Worm (Caenorhabditis elegans): ENCODE measurements around the gene Y48G9A.11.

Gene Y48G9A.11

ce11 chrIII:2116797-2117196 is at the start of gene Y48G9A.11:
Gene Y48G9A.11 (minus strand): TSS chrIII:2116897.
- TF ChIP-seq nhr-77 (tag; optimal IDR thresholded peaks at IDR 0.05) (no peak), nhr-71 (tag; optimal IDR thresholded peaks at IDR 0.05) (no peak), elt-3 (tag; optimal IDR thresholded peaks at IDR 0.05) (no peak), sptf-1 (tag; optimal IDR thresholded peaks at IDR 0.05) (no peak), efl-1 (optimal IDR thresholded peaks at IDR 0.05) (no peak), efl-1 (GFP tag; optimal IDR thresholded peaks at IDR 0.05 in 1 of 2) (no peak), irx-1 (tag; optimal IDR thresholded peaks at IDR 0.05) (no peak), lir-3 (tag; optimal IDR thresholded peaks at IDR 0.05; ENCODE audit: poor library complexity) (no peak), lin-14 (GFP tag; optimal IDR thresholded peaks at IDR 0.05) (no peak), nhr-28 (tag; optimal IDR thresholded peaks at IDR 0.05) (no peak), hlh-4 (tag; optimal IDR thresholded peaks at IDR 0.05) (no peak), elt-2 (tag; optimal IDR thresholded peaks at IDR 0.05) (no peak), fos-1 (tag; optimal IDR thresholded peaks at IDR 0.05) (no peak), unc-62 (GFP tag; optimal IDR thresholded peaks at IDR 0.05) (no peak), lin-39 (tag; optimal IDR thresholded peaks at IDR 0.05) (no peak), nhr-20 (tag; optimal IDR thresholded peaks at IDR 0.05) (no peak), aly-2 (tag; optimal IDR thresholded peaks at IDR 0.05) (no peak)

- TF ChIP-seq nhr-20 (tag; optimal IDR thresholded peaks at IDR 0.05) (no peak), rnt-1 (tag; optimal IDR thresholded peaks at IDR 0.05) (no peak), ets-5 (GFP tag; IDR thresholded peaks at IDR 0.05) (no peak), ceh-88 (GFP tag; IDR thresholded peaks at IDR 0.05) (no peak), tbx-2 (tag; optimal IDR thresholded peaks at IDR 0.05) (no peak), nhr-11 (tag; optimal IDR thresholded peaks at IDR 0.05) (no peak), nhr-47 (tag; optimal IDR thresholded peaks at IDR 0.05) (no peak), C16A3.4 (tag; optimal IDR thresholded peaks at IDR 0.05) (no peak), Y116A8C.19 (tag; optimal IDR thresholded peaks at IDR 0.05; ENCODE audit: borderline replicate concordance) (no peak)
Measured at ce11 chrIII:2159152-2159551, 42.5 kb upstream of the Y48G9A.11 start.

ce11 chrIII:2151480-2151995 is 34.8 kb upstream of the Y48G9A.11 start, which contains the start of gene gcn-1:
Gene gcn-1 (plus strand): TSS chrIII:2151945.
- TF ChIP-seq C34B4.2 (tag; optimal IDR thresholded peaks at IDR 0.05) = no peak
- no peak for TF ChIP-seq fkh-4 (tag; optimal IDR thresholded peaks at IDR 0.05; ENCODE audit: borderline replicate concordance)
- no peak for TF ChIP-seq grh-1 (GFP tag; IDR thresholded peaks at IDR 0.05)
- peak; percentile 71 for TF ChIP-seq irx-1 (tag; optimal IDR thresholded peaks at IDR 0.05)
- TF ChIP-seq tbx-2 (tag; optimal IDR thresholded peaks at IDR 0.05) = peak; percentile 96
- TF ChIP-seq lin-13 (GFP tag; optimal IDR thresholded peaks at IDR 0.05) = peak; percentile 61
- TF ChIP-seq fos-1 (tag; optimal IDR thresholded peaks at IDR 0.05) = peak; percentile 29
- no peak for TF ChIP-seq unc-98 (GFP tag; IDR thresholded peaks at IDR 0.05)
- peak; percentile 56 for TF ChIP-seq C16A3.4 (tag; optimal IDR thresholded peaks at IDR 0.05)
- peak; percentile 42 for TF ChIP-seq lin-15B (tag; optimal IDR thresholded peaks at IDR 0.05)
- TF ChIP-seq lir-3 (tag; optimal IDR thresholded peaks at IDR 0.05; ENCODE audit: poor library complexity) = no peak
- peak; percentile 65 for TF ChIP-seq skn-1 (tag; optimal IDR thresholded peaks at IDR 0.05)
- no peak for TF ChIP-seq ceh-90 (tag; optimal IDR thresholded peaks at IDR 0.05)
- no peak for TF ChIP-seq unc-30 (tag; optimal IDR thresholded peaks at IDR 0.05)
- no peak for TF ChIP-seq pqm-1 (tag; optimal IDR thresholded peaks at IDR 0.05)
- no peak for TF ChIP-seq nhr-77 (tag; optimal IDR thresholded peaks at IDR 0.05)
- TF ChIP-seq sup-37 (GFP tag; optimal IDR thresholded peaks at IDR 0.05) = no peak
- peak; percentile 16 for TF ChIP-seq nhr-85 (tag)
- TF ChIP-seq mab-9 (GFP tag; IDR thresholded peaks at IDR 0.05) = peak; percentile 97
- TF ChIP-seq hpl-2 (GFP tag; optimal IDR thresholded peaks at IDR 0.05) = no peak
- no peak for TF ChIP-seq tlp-1 (tag; optimal IDR thresholded peaks at IDR 0.05)
- TF ChIP-seq hlh-17 (GFP tag; optimal IDR thresholded peaks at IDR 0.05; ENCODE audit: borderline replicate concordance) = no peak
- no peak for TF ChIP-seq ceh-63 (GFP tag; optimal IDR thresholded peaks at IDR 0.05)
- TF ChIP-seq snpc-4 (tag; optimal IDR thresholded peaks at IDR 0.05) = peak; percentile 5
- TF ChIP-seq ama-1 (optimal IDR thresholded peaks at IDR 0.05) = peak; percentile 14
- TF ChIP-seq lin-14 (GFP tag; optimal IDR thresholded peaks at IDR 0.05) = no peak
- TF ChIP-seq nhr-71 (tag; optimal IDR thresholded peaks at IDR 0.05) = no peak
- TF ChIP-seq hlh-4 (tag; optimal IDR thresholded peaks at IDR 0.05) = no peak
- no peak for TF ChIP-seq efl-3 (GFP tag; optimal IDR thresholded peaks at IDR 0.05)
- TF ChIP-seq lsy-2 (tag; optimal IDR thresholded peaks at IDR 0.05) = peak; percentile 84 to 90
- peak; percentile 41 for TF ChIP-seq nhr-11 (tag; optimal IDR thresholded peaks at IDR 0.05)
- no peak for TF ChIP-seq vab-15 (tag; optimal IDR thresholded peaks at IDR 0.05)
- no peak for TF ChIP-seq pag-3 (tag; optimal IDR thresholded peaks at IDR 0.05; ENCODE audit: borderline replicate concordance, insufficient read depth)
- peak; percentile 52 for TF ChIP-seq ztf-4 (tag; optimal IDR thresholded peaks at IDR 0.05)
- TF ChIP-seq nhr-20 (tag; optimal IDR thresholded peaks at IDR 0.05) = no peak

Measured in whole organism, L1 larva.